Worm (Caenorhabditis elegans) whole organism, L1 larva: ENCODE data around the gene srsx-33.

Experiments
- lsy-2 ChIP-seq, 2 experiments: fragments of 150-350 bp; optimal IDR thresholded peaks; 2 replicates each; lab custom pipeline; 2014; ENCODE audit warnings: missing biosample characterization in 2 of 2, missing genetic modification characterization in 2 of 2
- nhr-77 ChIP-seq: fragments of 150-350 bp; optimal IDR thresholded peaks from 2 replicates; lab custom pipeline; 2014; ENCODE audit warnings: missing biosample characterization, missing genetic modification characterization

DNA sequence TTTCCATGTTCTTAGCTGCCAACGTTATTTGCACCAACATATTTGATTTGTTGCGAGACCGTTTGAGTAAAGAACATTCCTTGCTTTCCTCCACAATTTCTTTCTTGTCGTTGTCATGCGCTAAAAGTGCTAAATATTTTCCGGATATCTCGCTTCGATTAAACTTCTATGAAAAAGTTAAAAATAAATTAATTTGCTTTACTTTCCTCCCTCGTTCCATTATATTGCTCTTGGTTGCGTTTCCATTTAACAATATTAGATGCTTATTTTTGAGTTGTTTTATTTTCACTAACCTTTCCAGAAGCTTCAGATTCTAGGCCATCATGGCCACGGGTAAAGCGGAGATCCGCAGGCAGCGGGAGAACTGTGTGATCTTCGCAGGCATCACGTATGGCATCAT is 10.7 kb downstream of the srsx-33 start, which contains the start of gene pgap-1:
- TF ChIP-seq lsy-2 (tag; optimal IDR thresholded peaks at IDR 0.05; lab: Kevin White, UChicago) (no peak), nhr-77 (tag; lab: Kevin White, UChicago) (no peak)
